Worm (Caenorhabditis elegans): ENCODE results near the gene spp-5.

spp-5 gene

DNA sequence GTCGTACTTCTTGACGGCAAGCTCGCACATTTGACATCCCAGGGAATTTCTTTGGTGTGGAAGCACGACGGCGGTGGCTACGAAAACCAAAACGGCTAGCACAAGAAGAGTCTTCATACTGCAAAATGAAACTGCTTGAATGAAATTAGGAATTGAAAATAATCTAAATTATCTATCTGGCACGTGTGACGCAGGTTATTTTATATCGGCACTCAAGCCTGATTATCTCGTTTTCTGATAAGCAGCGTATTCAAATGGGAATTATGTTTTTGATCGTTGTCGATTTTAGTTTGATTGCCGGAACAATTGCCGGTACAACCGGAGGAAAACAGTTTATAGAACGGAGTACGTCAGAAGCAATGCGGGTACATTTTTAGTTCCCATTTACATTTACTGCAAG lies 1.5 kb downstream of the spp-5 start, which contains the start of gene spp-4:
TSS of gene spp-4 (minus strand) at position 118 of the 400 bp plus-strand sequence.
- TF ChIP-seq lin-39 (tag; optimal IDR thresholded peaks at IDR 0.05) (no peak), elt-3 (tag; optimal IDR thresholded peaks at IDR 0.05) (no peak), fos-1 (tag; optimal IDR thresholded peaks at IDR 0.05) (peak; percentile 3), sma-9 (GFP tag; optimal IDR thresholded peaks at IDR 0.05) (peak; percentile 27), sma-9 (tag; optimal IDR thresholded peaks at IDR 0.05) (no peak)

DNA sequence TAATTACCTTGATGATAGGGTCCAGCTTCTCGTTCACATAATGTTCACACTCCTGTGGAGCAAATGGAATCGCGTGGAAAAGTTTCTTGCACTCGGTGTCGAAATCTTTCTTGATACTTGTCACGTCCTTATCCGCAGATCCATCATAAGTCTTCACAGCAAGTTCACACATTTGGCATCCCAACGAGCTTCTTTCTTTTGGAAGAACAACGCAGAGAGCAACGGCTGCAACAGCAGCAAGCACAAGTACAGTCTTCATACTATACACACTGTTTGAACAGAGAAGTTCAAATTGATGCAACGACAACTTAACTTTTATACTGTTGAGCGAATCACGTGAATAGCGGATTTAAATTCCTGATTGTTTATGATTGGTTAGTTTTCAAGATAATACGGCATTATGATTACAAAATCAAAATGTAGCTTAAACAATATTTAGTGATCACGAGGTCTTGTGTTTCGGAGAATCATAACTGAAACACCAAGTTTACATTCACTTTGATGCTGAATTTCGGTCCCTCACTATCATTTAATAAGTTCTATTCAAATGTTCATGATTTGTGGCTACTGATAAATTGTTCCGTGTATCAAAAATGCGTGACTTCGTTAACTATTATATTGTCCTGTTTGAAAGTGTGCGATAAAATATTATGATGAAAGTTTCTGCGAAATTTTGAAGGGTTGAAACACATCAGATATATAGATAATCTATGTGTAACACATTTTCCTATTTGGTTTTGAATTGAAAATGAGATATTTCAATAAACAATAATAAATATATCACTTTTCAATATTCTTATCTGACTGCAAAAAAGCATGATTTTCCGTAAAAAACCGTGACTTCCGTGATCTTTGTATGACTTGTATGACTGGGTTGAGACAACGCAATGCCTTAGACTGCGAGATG lies 3.4 kb downstream of the spp-5 start, which contains the start of the genes spp-2 and spp-6:
TSS of gene spp-2 (minus strand) at position 334 of the 907 bp plus-strand sequence.
TSS of gene spp-6 (plus strand) at position 857 of the 907 bp plus-strand sequence.
- TF ChIP-seq alr-1 (tag; optimal IDR thresholded peaks at IDR 0.05) (no peak), gmeb-1 (tag; optimal IDR thresholded peaks at IDR 0.05) (peak; percentile 10), ceh-16 (tag; optimal IDR thresholded peaks at IDR 0.05) (no peak), fos-1 (tag; optimal IDR thresholded peaks at IDR 0.05) (peak; percentile 53), crh-2 (tag; optimal IDR thresholded peaks at IDR 0.05) (peak; percentile 22), sma-9 (GFP tag; optimal IDR thresholded peaks at IDR 0.05) (peak; percentile 2), sma-9 (tag; optimal IDR thresholded peaks at IDR 0.05) (no peak), skn-1 (tag; optimal IDR thresholded peaks at IDR 0.05) (peak; percentile 61), ama-1 (optimal IDR thresholded peaks at IDR 0.05) (peak; percentile 60), sem-4 (tag; optimal IDR thresholded peaks at IDR 0.05) (no peak)

DNA sequence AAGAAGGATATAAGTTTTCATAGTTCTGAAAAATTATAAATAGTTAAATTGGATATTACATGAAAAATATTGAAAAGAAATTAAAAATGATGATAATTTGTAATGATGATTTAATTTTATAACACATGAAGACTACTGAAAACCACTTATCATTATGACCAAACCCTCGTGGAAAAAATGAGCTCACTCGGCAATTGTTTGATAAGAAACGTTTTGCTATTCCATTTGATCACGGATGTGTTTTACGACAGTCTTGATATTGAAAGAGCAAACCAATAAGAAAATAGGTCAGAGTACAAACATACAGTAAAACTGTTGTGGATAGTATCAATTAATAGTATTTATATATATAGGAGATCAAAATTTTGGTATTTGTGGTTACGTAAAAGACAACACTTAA lies 4.8 kb downstream of the spp-5 start, which contains the start of gene spp-3:
TSS of gene spp-3 (minus strand) at position 25 of the 400 bp plus-strand sequence.
- TF ChIP-seq lsy-2 (tag; optimal IDR thresholded peaks at IDR 0.05) (peak in 1 of 2 experiments; percentile 18), F13H6.1 (tag; optimal IDR thresholded peaks at IDR 0.05) (peak; percentile 38), ztf-1 (GFP tag; conservative IDR thresholded peaks at IDR 0.05) (no peak), zag-1 (tag; optimal IDR thresholded peaks at IDR 0.05) (no peak), peb-1 (tag; optimal IDR thresholded peaks at IDR 0.05) (no peak), sma-3 (GFP tag; optimal IDR thresholded peaks at IDR 0.05) (peak; percentile 7), R02D3.7 (tag; optimal IDR thresholded peaks at IDR 0.05) (no peak), alr-1 (tag; optimal IDR thresholded peaks at IDR 0.05) (no peak), nhr-77 (tag; optimal IDR thresholded peaks at IDR 0.05) (no peak), nhr-12 (tag; optimal IDR thresholded peaks at IDR 0.05) (no peak), aly-2 (tag; optimal IDR thresholded peaks at IDR 0.05) (no peak), nhr-237 (tag; optimal IDR thresholded peaks at IDR 0.05) (no peak), unc-39 (tag; optimal IDR thresholded peaks at IDR 0.05) (no peak), fos-1 (tag; optimal IDR thresholded peaks at IDR 0.05) (peak; percentile 95), sma-9 (GFP tag; optimal IDR thresholded peaks at IDR 0.05) (peak; percentile 64), sma-9 (tag; optimal IDR thresholded peaks at IDR 0.05) (no peak), skn-1 (tag; optimal IDR thresholded peaks at IDR 0.05) (peak; percentile 89), elt-3 (tag; optimal IDR thresholded peaks at IDR 0.05) (no peak), lin-13 (GFP tag; optimal IDR thresholded peaks at IDR 0.05) (no peak), mdl-1 (tag; optimal IDR thresholded peaks at IDR 0.05) (peak in 1 of 2 experiments; percentile 3), crh-2 (tag; optimal IDR thresholded peaks at IDR 0.05) (peak; percentile 43), gmeb-1 (tag; optimal IDR thresholded peaks at IDR 0.05) (peak; percentile 57), ceh-16 (tag; optimal IDR thresholded peaks at IDR 0.05) (no peak), ztf-4 (tag; optimal IDR thresholded peaks at IDR 0.05) (no peak)

DNA sequence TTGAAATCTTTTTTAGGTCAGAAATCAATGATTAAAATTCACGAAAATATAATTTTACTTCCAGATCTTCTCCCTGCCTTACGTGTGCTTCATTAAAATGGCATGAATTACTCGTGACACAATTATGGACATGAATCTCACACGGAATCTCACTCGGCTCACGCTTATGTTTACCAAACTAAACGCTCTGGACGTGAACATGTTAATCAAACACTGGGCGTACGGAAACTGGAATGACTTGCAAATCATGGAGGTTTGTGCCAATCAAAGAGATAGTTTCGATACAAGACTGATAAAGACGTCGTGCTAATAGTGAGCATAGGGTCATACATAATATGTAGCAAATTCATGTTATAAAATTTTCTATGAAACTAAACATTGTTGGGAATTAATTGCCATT lies 5.6 kb downstream of the spp-5 start:
- TF ChIP-seq unc-62 (GFP tag; optimal IDR thresholded peaks at IDR 0.05) (no peak), fos-1 (tag; optimal IDR thresholded peaks at IDR 0.05) (peak; percentile 34), crh-2 (tag; optimal IDR thresholded peaks at IDR 0.05) (peak; percentile 29)

- no peak for TF ChIP-seq nhr-129 (tag; optimal IDR thresholded peaks at IDR 0.05)
- TF ChIP-seq unc-55 (GFP tag; optimal IDR thresholded peaks at IDR 0.05), result no peak
- TF ChIP-seq egl-27 (tag; optimal IDR thresholded peaks at IDR 0.05), result no peak
- TF ChIP-seq mbf-1 (tag; optimal IDR thresholded peaks at IDR 0.05), result no peak
- no peak for TF ChIP-seq sem-4 (tag; optimal IDR thresholded peaks at IDR 0.05)
- no peak for TF ChIP-seq elt-3 (tag; optimal IDR thresholded peaks at IDR 0.05)
- TF ChIP-seq nhr-12 (tag; optimal IDR thresholded peaks at IDR 0.05), result no peak
- no peak for TF ChIP-seq alr-1 (tag; optimal IDR thresholded peaks at IDR 0.05)
- no peak for TF ChIP-seq R02D3.7 (tag; optimal IDR thresholded peaks at IDR 0.05)
- no peak for TF ChIP-seq ama-1 (optimal IDR thresholded peaks at IDR 0.05)
- TF ChIP-seq fos-1 (tag; optimal IDR thresholded peaks at IDR 0.05), result no peak
- no peak for TF ChIP-seq ZK546.5 (tag; optimal IDR thresholded peaks at IDR 0.05)
- TF ChIP-seq zag-1 (tag; optimal IDR thresholded peaks at IDR 0.05), result no peak
- no peak for TF ChIP-seq lin-11 (tag; optimal IDR thresholded peaks at IDR 0.05)
- no peak for TF ChIP-seq elt-1 (tag; optimal IDR thresholded peaks at IDR 0.05)
- no peak for TF ChIP-seq mdl-1 (tag; optimal IDR thresholded peaks at IDR 0.05)
Observed at ce11 chrX:7313236-7313635, 6.9 kb downstream of the spp-5 start.
